Fruit fly (Drosophila melanogaster) whole organism, embryonic: ENCODE data around the gene SoYb.

ENCODE experiments used
- Abd-B ChIP-seq: fragments of 200-800 bp; sonication (Bioruptor generic); optimal IDR thresholded peaks from 2 replicates; lab custom pipeline; 2018; ENCODE audit warnings: missing biosample characterization, mild to moderate bottlenecking, missing genetic modification characterization, moderate library complexity
- CG10209 ChIP-seq: fragments of 200-800 bp; sonication (Bioruptor generic); optimal IDR thresholded peaks from 3 replicates; lab custom pipeline; 2017; ENCODE audit warnings: missing biosample characterization, mild to moderate bottlenecking, missing genetic modification characterization, missing genetic modification reagents
- CG10366 ChIP-seq: fragments of 200-800 bp; sonication (Bioruptor generic); IDR thresholded peaks from 2 replicates; pipeline ENCODE4 v1.3.6; 2022; ENCODE audit warnings: missing biosample characterization, missing genetic modification characterization
- CG10565 ChIP-seq: fragments of 200-800 bp; sonication (Bioruptor generic); optimal IDR thresholded peaks from 3 replicates; lab custom pipeline; 2016; ENCODE audit warnings: missing biosample characterization, mild to moderate bottlenecking, missing genetic modification characterization
- CG11398 ChIP-seq: fragments of 200-800 bp; sonication (Bioruptor generic); optimal IDR thresholded peaks from 2 replicates; lab custom pipeline; 2016; ENCODE audit warnings: missing biosample characterization, missing genetic modification characterization
- CG11504 ChIP-seq: fragments of 200-800 bp; sonication (Bioruptor generic); optimal IDR thresholded peaks from 3 replicates; lab custom pipeline; 2019; ENCODE audit warnings: missing biosample characterization, mild to moderate bottlenecking, missing genetic modification characterization, moderate library complexity
- CG11695 ChIP-seq: fragments of 200-800 bp; sonication (Bioruptor generic); IDR thresholded peaks from 3 replicates; pipeline ENCODE4 v1.3.6; 2022; ENCODE audit warnings: missing biosample characterization, missing genetic modification characterization
- CG1529 ChIP-seq: fragments of 200-800 bp; sonication (Bioruptor generic); optimal IDR thresholded peaks from 3 replicates; lab custom pipeline; 2018; ENCODE audit warnings: missing biosample characterization, missing genetic modification characterization
- CG16863 ChIP-seq: fragments of 200-800 bp; sonication (Bioruptor generic); optimal IDR thresholded peaks from 3 replicates; lab custom pipeline; 2016; ENCODE audit warnings: missing biosample characterization, missing genetic modification characterization
- CG17359 ChIP-seq: fragments of 200-800 bp; sonication (Bioruptor generic); optimal IDR thresholded peaks from 3 replicates; lab custom pipeline; 2018; ENCODE audit warnings: missing biosample characterization, mild to moderate bottlenecking, missing genetic modification characterization, moderate library complexity
- CG1792 ChIP-seq: fragments of 200-800 bp; sonication (Bioruptor generic); optimal IDR thresholded peaks from 2 replicates; lab custom pipeline; 2016; ENCODE audit warnings: missing biosample characterization, missing genetic modification characterization
- CG2120 ChIP-seq: fragments of 200-800 bp; sonication (Bioruptor generic); optimal IDR thresholded peaks from 3 replicates; lab custom pipeline; 2016; ENCODE audit warnings: missing biosample characterization, missing genetic modification characterization
- CG30020 ChIP-seq: fragments of 200-800 bp; optimal IDR thresholded peaks from 2 replicates; lab custom pipeline; 2019; ENCODE audit warnings: missing biosample characterization, mild to moderate bottlenecking, missing genetic modification characterization, moderate library complexity
- CG32772 ChIP-seq: fragments of 200-800 bp; sonication (Bioruptor generic); IDR thresholded peaks from 2 replicates; pipeline ENCODE4 v1.3.6; 2022; ENCODE audit warnings: missing biosample characterization, missing genetic modification characterization
- CG4707 ChIP-seq: fragments of 200-800 bp; sonication (Bioruptor generic); optimal IDR thresholded peaks from 2 replicates; lab custom pipeline; 2018; ENCODE audit warnings: missing biosample characterization, mild to moderate bottlenecking, missing genetic modification characterization, moderate library complexity
- CG4730 ChIP-seq: fragments of 200-800 bp; sonication (Bioruptor generic); IDR thresholded peaks from 2 replicates; pipeline ENCODE4 v1.3.6; 2022; ENCODE audit warnings: missing biosample characterization, missing genetic modification characterization
- CG6654 ChIP-seq: fragments of 200-800 bp; sonication (Bioruptor generic); optimal IDR thresholded peaks from 2 replicates; lab custom pipeline; 2017; ENCODE audit warnings: missing biosample characterization, mild to moderate bottlenecking, missing genetic modification characterization
- CG7357 ChIP-seq: fragments of 200-800 bp; sonication (Bioruptor generic); IDR thresholded peaks from 3 replicates; pipeline ENCODE4 v1.3.6; 2022; ENCODE audit warnings: missing biosample characterization, missing genetic modification characterization
- CG7372 ChIP-seq: fragments of 200-800 bp; sonication (Bioruptor generic); IDR thresholded peaks from 2 replicates; pipeline ENCODE4 v1.3.6; 2022; ENCODE audit warnings: missing biosample characterization, missing genetic modification characterization
- CG7556 ChIP-seq: fragments of 200-800 bp; sonication (Bioruptor generic); optimal IDR thresholded peaks from 2 replicates; lab custom pipeline; 2017; ENCODE audit warnings: missing biosample characterization, mild to moderate bottlenecking, missing genetic modification characterization
- CG7745 ChIP-seq: fragments of 200-800 bp; sonication (Bioruptor generic); optimal IDR thresholded peaks from 2 replicates; lab custom pipeline; 2018; ENCODE audit warnings: missing biosample characterization, mild to moderate bottlenecking, missing genetic modification characterization, moderate library complexity
- CG9727 ChIP-seq: fragments of 200-800 bp; sonication (Bioruptor generic); optimal IDR thresholded peaks from 3 replicates; lab custom pipeline; 2017; ENCODE audit warnings: missing biosample characterization, mild to moderate bottlenecking, missing genetic modification characterization
- CG9817 ChIP-seq: fragments of 200-800 bp; sonication (Bioruptor generic); optimal IDR thresholded peaks from 2 replicates; lab custom pipeline; 2018; ENCODE audit warnings: missing biosample characterization, mild to moderate bottlenecking, missing genetic modification characterization, moderate library complexity
- Chrac-16 ChIP-seq: fragments of 200-800 bp; sonication (Bioruptor generic); optimal IDR thresholded peaks from 3 replicates; lab custom pipeline; 2016; ENCODE audit warnings: missing biosample characterization, missing genetic modification characterization
- Fer1 ChIP-seq: fragments of 200-800 bp; sonication (Bioruptor generic); optimal IDR thresholded peaks from 2 replicates; lab custom pipeline; 2017; ENCODE audit warnings: missing biosample characterization, mild to moderate bottlenecking, missing genetic modification characterization
- H2.0 ChIP-seq: fragments of 200-800 bp; sonication (Bioruptor generic); IDR thresholded peaks from 2 replicates; pipeline ENCODE4 v1.3.6; 2022; ENCODE audit warnings: missing biosample characterization, missing genetic modification characterization
- Hr51 ChIP-seq, 2 experiments: fragments of 200-800 bp; sonication (Bioruptor generic); optimal IDR thresholded peaks; 2 replicates in 1 of 2; 3 replicates in 1 of 2; lab custom pipeline; 2016 to 2018; ENCODE audit warnings: missing biosample characterization in 2 of 2, missing genetic modification characterization in 2 of 2, mild to moderate bottlenecking in 1 of 2, moderate library complexity in 1 of 2
- Hr78 ChIP-seq, 2 experiments: fragments of 200-800 bp in 1 of 2; fragments of >200 bp in 1 of 2; sonication (Bioruptor generic) in 1 of 2; optimal IDR thresholded peaks; 2 replicates each; lab custom pipeline; 2017 to 2019; ENCODE audit warnings: missing biosample characterization in 2 of 2, missing genetic modification characterization in 2 of 2, mild to moderate bottlenecking in 1 of 2, moderate library complexity in 1 of 2
- Lhr ChIP-seq: fragments of 200-800 bp; sonication (Bioruptor generic); optimal IDR thresholded peaks from 3 replicates; lab custom pipeline; 2017; ENCODE audit warnings: mild to moderate bottlenecking, missing biosample characterization, missing genetic modification reagents, missing genetic modification characterization
- MBD-R2 ChIP-seq: fragments of 200-800 bp; sonication (Bioruptor generic); IDR thresholded peaks from 2 replicates; pipeline ENCODE4 v1.3.6; 2022; ENCODE audit warnings: missing biosample characterization, missing genetic modification characterization
- NFAT ChIP-seq: fragments of 200-800 bp; sonication (Bioruptor generic); IDR thresholded peaks from 2 replicates; pipeline ENCODE4 v1.3.6; 2022; ENCODE audit warnings: missing biosample characterization, missing genetic modification characterization
- Optix ChIP-seq: fragments of 200-800 bp; sonication (Bioruptor generic); IDR thresholded peaks from 3 replicates; pipeline ENCODE4 v1.3.6; 2022; ENCODE audit warnings: missing biosample characterization, missing genetic modification characterization
- Sry-δ ChIP-seq: fragments of 200-800 bp; sonication (Bioruptor generic); optimal IDR thresholded peaks from 2 replicates; lab custom pipeline; 2016; ENCODE audit warnings: missing biosample characterization, missing genetic modification characterization
- abd-A ChIP-seq: fragments of 200-800 bp; sonication (Bioruptor generic); optimal IDR thresholded peaks from 3 replicates; lab custom pipeline; 2019; ENCODE audit warnings: missing biosample characterization, mild to moderate bottlenecking, missing genetic modification characterization, moderate library complexity
- aop ChIP-seq: fragments of 200-800 bp; sonication (Bioruptor generic); IDR thresholded peaks from 2 replicates; pipeline ENCODE4 v1.3.6; 2022; ENCODE audit warnings: missing biosample characterization, missing genetic modification characterization
- az2 ChIP-seq: fragments of 200-800 bp; sonication (Bioruptor generic); optimal IDR thresholded peaks from 3 replicates; lab custom pipeline; 2016; ENCODE audit warnings: missing biosample characterization, missing genetic modification characterization
- dm ChIP-seq: fragments of 200-800 bp; sonication (Bioruptor generic); optimal IDR thresholded peaks from 3 replicates; lab custom pipeline; 2016; ENCODE audit warnings: missing biosample characterization, missing genetic modification characterization
- eve ChIP-seq, 2 experiments: fragments of >200 bp; optimal IDR thresholded peaks; 2 replicates each; lab custom pipeline; 2017; ENCODE audit warnings: missing biosample characterization in 2 of 2, missing genetic modification characterization in 2 of 2
- gcm2 ChIP-seq: fragments of 200-800 bp; sonication (Bioruptor generic); optimal IDR thresholded peaks from 2 replicates; lab custom pipeline; 2016; ENCODE audit warnings: missing biosample characterization, missing genetic modification characterization
- hth ChIP-seq: fragments of >200 bp; optimal IDR thresholded peaks from 2 replicates; lab custom pipeline; 2017; ENCODE audit warnings: inconsistent platforms
- lbe ChIP-seq: fragments of 200-800 bp; sonication (Bioruptor generic); optimal IDR thresholded peaks from 2 replicates; lab custom pipeline; 2016; ENCODE audit warnings: missing biosample characterization, mild to moderate bottlenecking, missing genetic modification characterization
- lilli ChIP-seq: fragments of 200-800 bp; sonication (Bioruptor generic); optimal IDR thresholded peaks from 3 replicates; lab custom pipeline; 2016; ENCODE audit warnings: missing biosample characterization, missing genetic modification characterization
- prd ChIP-seq, 3 experiments: fragments of >200 bp in 2 of 3; fragments of 200-800 bp in 1 of 3; sonication (Bioruptor generic) in 1 of 3; optimal IDR thresholded peaks in 2 of 3; IDR thresholded peaks in 1 of 3; 2 replicates in 2 of 3; 3 replicates in 1 of 3; pipeline versions ENCODE4 v1.3.6 to Lab custom; 2017 to 2022; ENCODE audit warnings: missing biosample characterization in 1 of 3, missing genetic modification characterization in 1 of 3
- repo ChIP-seq: fragments of 200-800 bp; sonication (Bioruptor generic); optimal IDR thresholded peaks from 2 replicates; lab custom pipeline; 2016; ENCODE audit warnings: missing biosample characterization, missing genetic modification characterization
- ro ChIP-seq: fragments of 200-800 bp; sonication (Bioruptor generic); IDR thresholded peaks from 2 replicates; pipeline ENCODE4 v1.3.6; 2022; ENCODE audit warnings: missing biosample characterization, missing genetic modification characterization
- sens ChIP-seq: fragments of 200-800 bp; sonication (Bioruptor generic); peaks from one replicate; lab custom pipeline; 2016; ENCODE audit warnings: missing biosample characterization, missing genetic modification characterization
- sens-2 ChIP-seq: fragments of 200-800 bp; sonication (Bioruptor generic); IDR thresholded peaks from 2 replicates; pipeline ENCODE4 v1.3.6; 2022; ENCODE audit warnings: missing biosample characterization, missing genetic modification characterization
- seq ChIP-seq: fragments of 200-800 bp; sonication (Bioruptor generic); IDR thresholded peaks from 2 replicates; pipeline ENCODE4 v1.3.6; 2022; ENCODE audit warnings: missing biosample characterization, missing genetic modification characterization
- ssp ChIP-seq: fragments of 200-800 bp; sonication (Bioruptor generic); IDR thresholded peaks from 2 replicates; pipeline ENCODE4 v1.3.6; 2022; ENCODE audit warnings: missing biosample characterization, missing genetic modification characterization
- tgo ChIP-seq: fragments of 200-800 bp; sonication (Bioruptor generic); IDR thresholded peaks from 3 replicates; pipeline ENCODE4 v1.3.6; 2022; ENCODE audit warnings: missing biosample characterization, missing genetic modification characterization
- tna ChIP-seq: fragments of 200-800 bp; sonication (Bioruptor generic); IDR thresholded peaks from 2 replicates; pipeline ENCODE4 v1.3.6; 2022; ENCODE audit warnings: missing biosample characterization, missing genetic modification characterization; ENCODE audit not compliant: partially characterized antibody
- vnd ChIP-seq: fragments of 200-800 bp; sonication (Bioruptor generic); IDR thresholded peaks from 3 replicates; pipeline ENCODE4 v1.3.6; 2022; ENCODE audit warnings: missing biosample characterization, missing genetic modification characterization; ENCODE audit not compliant: partially characterized antibody

Gene SoYb

dm6 chr2L:9996553-9996952 is 6.0 kb downstream of the SoYb start (continued):
- TF ChIP-seq dm (GFP tag; lab: Kevin White, UChicago) (no peak), CG11695 (GFP tag; lab: Robert Waterston, UW) (no peak), CG9817 (tag; lab: Kevin White, UChicago) (no peak), CG10565 (GFP tag; lab: Kevin White, UChicago) (no peak), lbe (no peak), ssp (no peak), CG17359 (tag; lab: Kevin White, UChicago) (no peak), CG4707 (GFP tag; lab: Kevin White, UChicago) (no peak), vnd (GFP tag; lab: Robert Waterston, UW) (no peak), H2.0 (GFP tag; lab: Robert Waterston, UW) (no peak), CG7372 (GFP tag; lab: Robert Waterston, UW) (no peak), eve (GFP tag; optimal IDR thresholded peaks at IDR 0.05; lab: Kevin White, UChicago) (no peak), Chrac-16 (GFP tag; lab: Kevin White, UChicago) (peak; percentile 28), Abd-B (GFP tag; lab: Kevin White, UChicago) (no peak), CG1792 (no peak), abd-A (no peak), repo (no peak), CG6654 (no peak), CG10209 (GFP tag; lab: Kevin White, UChicago) (peak; percentile 6), CG32772 (GFP tag; lab: Robert Waterston, UW) (no peak), az2 (peak; percentile 53), ro (GFP tag; lab: Robert Waterston, UW) (no peak), seq (GFP tag; lab: Robert Waterston, UW) (no peak), CG10366 (no peak), CG7357 (GFP tag; lab: Robert Waterston, UW) (no peak), Lhr (GFP tag; lab: Kevin White, UChicago) (peak; percentile 10), lilli (GFP tag; lab: Kevin White, UChicago) (peak; percentile 40), MBD-R2 (GFP tag; lab: Robert Waterston, UW) (no peak), CG7556 (GFP tag; lab: Kevin White, UChicago) (peak; percentile 45), CG2120 (no peak), Optix (GFP tag; lab: Robert Waterston, UW) (no peak), Hr51 (GFP tag; optimal IDR thresholded peaks at IDR 0.05; lab: Kevin White, UChicago) (peak in 1 of 2 experiments; percentile 2), sens-2 (no peak), CG7745 (tag; lab: Kevin White, UChicago) (no peak), Hr78 (GFP tag; optimal IDR thresholded peaks at IDR 0.05; lab: Kevin White, UChicago) (no peak), CG1529 (GFP tag; lab: Kevin White, UChicago) (no peak), prd (optimal IDR thresholded peaks at IDR 0.05; lab: Kevin White, UChicago) (no peak), prd (GFP tag; IDR thresholded peaks at IDR 0.05; lab: Robert Waterston, UW) (no peak; the same call in 2 of the 3 replicates), CG16863 (GFP tag; lab: Kevin White, UChicago) (no peak), CG4730 (no peak), aop (no peak), tgo (GFP tag; lab: Robert Waterston, UW) (no peak), CG9727 (GFP tag; lab: Kevin White, UChicago) (peak; percentile 57), gcm2 (GFP tag; lab: Kevin White, UChicago) (no peak), Fer1 (GFP tag; lab: Kevin White, UChicago) (no peak), hth (lab: Kevin White, UChicago) (no peak), NFAT (GFP tag; lab: Robert Waterston, UW) (no peak), CG30020 (tag; lab: Kevin White, UChicago) (peak; percentile 19), sens (peak; percentile 82), CG11504 (tag; lab: Kevin White, UChicago) (no peak), tna (GFP tag; lab: Robert Waterston, UW) (no peak), Sry-δ (GFP tag; lab: Kevin White, UChicago) (peak; percentile 13), CG11398 (no peak)
